Worm (Caenorhabditis elegans) whole organism, mixed stage, embryonic: Measurements from ENCODE around the gene B0454.6.

Experiments
- M03D4.4 ChIP-seq: sonication (generic microtip); optimal IDR thresholded peaks from 2 replicates; lab custom pipeline; 2017; ENCODE audit warnings: mild to moderate bottlenecking, missing genetic modification characterization, missing compliant biosample characterization
- drap-1 ChIP-seq: fragments of 200-800 bp; sonication (Bioruptor generic); optimal IDR thresholded peaks from 3 replicates; lab custom pipeline; 2018; ENCODE audit warnings: mild to moderate bottlenecking, missing genetic modification characterization, missing compliant biosample characterization
- flh-1 ChIP-seq: fragments of 200-800 bp; sonication (Bioruptor generic); optimal IDR thresholded peaks from 2 replicates; lab custom pipeline; 2018; ENCODE audit warnings: mild to moderate bottlenecking, missing genetic modification characterization, moderate library complexity, missing compliant biosample characterization
- lin-13 ChIP-seq: fragments of 150-350 bp; optimal IDR thresholded peaks from 2 replicates; lab custom pipeline; 2014; ENCODE audit warnings: missing biosample characterization, missing genetic modification characterization
- nhr-2 ChIP-seq: fragments of 150-350 bp; optimal IDR thresholded peaks from 2 replicates; lab custom pipeline; 2014; ENCODE audit warnings: missing biosample characterization, missing genetic modification characterization
- sptf-1 ChIP-seq: sonication (generic microtip); optimal IDR thresholded peaks from 2 replicates; lab custom pipeline; 2017; ENCODE audit warnings: mild to moderate bottlenecking, missing genetic modification characterization, moderate library complexity, missing compliant biosample characterization
- ztf-11 ChIP-seq: fragments of 150-350 bp; optimal IDR thresholded peaks from 2 replicates; lab custom pipeline; 2014; ENCODE audit warnings: missing biosample characterization, missing genetic modification characterization

DNA sequence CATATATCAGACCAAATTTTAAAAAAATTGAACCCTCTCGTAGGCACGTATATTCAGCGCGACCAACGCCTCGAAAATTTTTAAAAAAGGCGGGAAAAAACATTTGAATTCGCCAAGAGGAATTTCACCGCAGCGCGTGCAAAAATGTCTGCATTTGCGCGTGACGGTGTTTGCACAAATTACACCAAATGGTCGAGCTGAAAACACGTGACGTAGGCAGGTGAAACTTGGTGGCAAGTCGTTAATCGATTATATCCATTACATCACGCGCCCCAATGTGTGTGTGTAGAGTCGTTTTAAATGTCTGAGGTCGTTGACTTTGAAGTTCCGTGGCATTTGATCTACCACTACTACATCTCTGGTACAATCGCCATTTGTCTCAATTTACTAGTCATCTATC is 18.1 kb downstream of the B0454.6 start, which contains the start of gene sri-31:
- TF ChIP-seq lin-13 (tag; lab: Kevin White, UChicago) (no peak), flh-1 (no peak), drap-1 (GFP tag; lab: Kevin White, UChicago) (no peak), M03D4.4 (no peak), nhr-2 (tag; lab: Kevin White, UChicago) (no peak), sptf-1 (tag; lab: Kevin White, UChicago) (no peak), ztf-11 (tag; lab: Kevin White, UChicago) (no peak)
